Worm (Caenorhabditis elegans) whole organism, L1 larva: ENCODE data around the gene twk-28.

Source experiments
- ceh-63 ChIP-seq: fragments of 200-800 bp; sonication (Bioruptor generic); optimal IDR thresholded peaks from 2 replicates; lab custom pipeline; 2018; ENCODE audit warnings: mild to moderate bottlenecking, missing genetic modification characterization, missing compliant biosample characterization
- mep-1 ChIP-seq: fragments of 150-350 bp; optimal IDR thresholded peaks from 2 replicates; lab custom pipeline; 2014; ENCODE audit warnings: missing biosample characterization, missing genetic modification characterization

DNA sequence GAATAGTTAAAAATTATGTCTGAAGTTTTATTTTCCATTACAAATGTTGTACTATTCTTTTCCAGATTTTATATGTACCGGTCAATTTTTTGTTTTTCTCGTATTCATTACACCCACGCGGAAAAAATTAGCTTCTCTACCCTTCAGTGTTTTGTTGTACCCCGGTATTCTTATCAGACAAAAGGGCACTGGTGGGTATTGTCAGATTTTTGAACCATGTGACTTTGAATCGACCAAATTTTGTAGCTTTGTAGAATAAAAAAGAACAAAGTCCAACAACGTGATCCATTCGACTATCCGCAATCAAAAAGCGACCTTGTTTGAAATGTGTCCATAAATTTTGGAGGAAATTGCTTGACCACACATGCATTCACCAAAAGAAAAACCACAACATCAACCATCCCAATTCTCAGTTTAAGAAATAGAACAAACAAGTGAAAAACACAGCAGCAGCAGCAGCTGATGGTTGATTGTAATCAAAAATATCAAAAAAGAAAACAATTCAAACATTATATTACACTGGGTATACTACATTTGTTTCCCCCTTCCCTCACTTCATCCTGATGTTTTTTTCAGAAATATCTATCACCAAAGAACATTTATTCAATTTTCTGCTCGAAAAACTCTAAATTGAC, 34.5 kb downstream of the twk-28 start:
- TF ChIP-seq ceh-63 (GFP tag; lab: Kevin White, UChicago): no peak
- TF ChIP-seq mep-1 (tag; lab: Kevin White, UChicago): no peak
